Worm (Caenorhabditis elegans) whole organism, L2 larva: ENCODE measurements around the gene Y22D7AL.6.

ENCODE experiments used
- blmp-1 ChIP-seq: sonication (generic microtip); optimal IDR thresholded peaks from 2 replicates; lab custom pipeline; 2017; ENCODE audit warnings: missing genetic modification characterization, mild to moderate bottlenecking, missing compliant biosample characterization, antibody characterized with exemption, moderate library complexity; ENCODE audit not compliant: insufficient read depth
- ceh-82 ChIP-seq: fragments of 150-350 bp; optimal IDR thresholded peaks from 2 replicates; lab custom pipeline; 2014; ENCODE audit warnings: missing biosample characterization, missing genetic modification characterization
- fos-1 ChIP-seq: fragments of 150-350 bp; optimal IDR thresholded peaks from 2 replicates; lab custom pipeline; 2014; ENCODE audit warnings: missing biosample characterization, missing genetic modification characterization
- mdl-1 ChIP-seq, 2 experiments: fragments of 150-350 bp in 1 of 2; sonication (generic microtip) in 1 of 2; optimal IDR thresholded peaks; 2 replicates each; lab custom pipeline; 2017; ENCODE audit warnings: missing biosample characterization in 2 of 2, missing genetic modification characterization in 2 of 2
- peb-1 ChIP-seq: fragments of 150-350 bp; optimal IDR thresholded peaks from 2 replicates; lab custom pipeline; 2014; ENCODE audit warnings: missing biosample characterization, missing genetic modification characterization
- skn-1 ChIP-seq: sonication (generic microtip); optimal IDR thresholded peaks from 2 replicates; lab custom pipeline; 2017; ENCODE audit warnings: missing biosample characterization, missing genetic modification characterization
- zag-1 ChIP-seq: fragments of 150-350 bp; optimal IDR thresholded peaks from 2 replicates; lab custom pipeline; 2014; ENCODE audit warnings: missing biosample characterization, missing genetic modification characterization
- ztf-4 ChIP-seq: fragments of 150-350 bp; optimal IDR thresholded peaks from 2 replicates; lab custom pipeline; 2014; ENCODE audit warnings: missing biosample characterization, missing genetic modification characterization

DNA sequence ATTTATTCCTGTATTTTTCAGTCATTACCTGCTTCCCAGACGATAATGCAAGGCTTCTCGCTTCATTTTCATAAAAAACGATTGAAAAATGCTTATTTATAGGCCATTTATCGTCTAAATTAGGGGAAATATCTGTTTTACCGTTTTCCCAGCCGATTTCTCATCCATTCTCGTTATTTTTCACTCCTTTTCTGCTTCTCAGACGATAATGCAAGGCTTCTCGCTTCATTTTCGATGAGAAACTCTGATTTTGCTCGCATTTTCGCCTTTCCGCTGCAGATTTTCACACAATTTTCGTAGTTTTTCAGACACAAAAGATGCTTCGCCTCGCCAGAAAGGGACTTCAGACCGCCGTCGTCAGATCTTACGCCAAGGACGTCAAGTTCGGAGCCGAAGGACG, 14.7 kb downstream of the Y22D7AL.6 start, which contains the start of gene hsp-60:
- TF ChIP-seq skn-1 (no peak), ztf-4 (tag; lab: Kevin White, UChicago) (no peak), ceh-82 (tag; lab: Kevin White, UChicago) (no peak), fos-1 (tag; lab: Kevin White, UChicago) (no peak), mdl-1 (tag; optimal IDR thresholded peaks at IDR 0.05; lab: Kevin White, UChicago) (no peak), zag-1 (tag; lab: Kevin White, UChicago) (no peak), peb-1 (tag; lab: Kevin White, UChicago) (no peak), blmp-1 (tag; lab: Kevin White, UChicago) (no peak)
